Worm (Caenorhabditis elegans) whole organism, young adult: ENCODE measurements around the gene ketn-1.

ENCODE experiments used
- F49E8.2 ChIP-seq: sonication (generic microtip); optimal IDR thresholded peaks from 3 replicates; lab custom pipeline; 2017; ENCODE audit warnings: missing genetic modification characterization, mild to moderate bottlenecking, missing compliant biosample characterization, antibody characterized with exemption, moderate library complexity; ENCODE audit not compliant: insufficient read depth
- bed-2 ChIP-seq: fragments of 200-800 bp; sonication (Bioruptor generic); IDR thresholded peaks from 2 replicates; pipeline ENCODE4 v1.3.6; 2022; ENCODE audit warnings: missing genetic modification reagents, missing genetic modification characterization, missing compliant biosample characterization
- dox-1 ChIP-seq: fragments of 200-800 bp; sonication (Bioruptor generic); IDR thresholded peaks from 2 replicates; pipeline ENCODE4 v1.3.6; 2022; ENCODE audit warnings: missing genetic modification reagents, missing genetic modification characterization, missing compliant biosample characterization
- hrde-1 ChIP-seq: sonication (generic microtip); optimal IDR thresholded peaks from 2 replicates; lab custom pipeline; 2016; ENCODE audit warnings: missing genetic modification characterization, mild to moderate bottlenecking, missing compliant biosample characterization, moderate library complexity, missing genotype, missing genetic modification reagents, borderline replicate concordance

DNA sequence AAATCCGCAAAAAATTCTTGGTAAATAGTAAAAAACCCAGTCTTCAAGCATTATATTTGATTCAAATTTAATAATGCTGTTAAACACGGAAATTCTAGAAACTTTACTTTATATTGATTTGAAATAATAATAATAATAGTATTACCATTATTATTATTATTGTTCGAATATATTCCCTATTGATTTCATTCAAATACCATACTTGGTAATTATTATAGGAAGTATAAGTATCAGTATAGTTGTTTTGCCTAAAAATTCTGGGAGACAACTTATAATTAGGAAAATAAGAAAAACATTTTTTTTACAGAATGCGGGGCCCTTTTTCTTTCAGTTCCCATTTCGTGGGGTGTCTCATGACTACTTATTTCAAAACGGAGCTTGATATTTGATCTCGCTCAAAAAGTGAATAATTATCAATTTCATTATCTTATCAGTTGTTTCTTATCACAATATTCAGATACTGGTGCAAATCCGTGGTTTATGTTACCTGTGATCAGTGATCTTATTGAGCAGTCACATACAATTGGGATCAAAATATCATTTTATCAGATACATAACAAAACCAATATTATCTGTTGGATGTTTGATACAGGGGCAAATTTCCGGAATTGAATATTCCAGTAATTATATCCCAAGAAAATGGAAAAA lies 40.8 kb upstream of the ketn-1 start, which contains the start of gene srj-49:
- TF ChIP-seq bed-2 (GFP tag; lab: Robert Waterston, UW) (no peak), hrde-1 (tag; lab: Kevin White, UChicago) (no peak), dox-1 (GFP tag; lab: Robert Waterston, UW) (no peak), F49E8.2 (tag; lab: Kevin White, UChicago) (no peak)
